Fruit fly (Drosophila melanogaster) whole organism, adult: ENCODE data around the gene CG15449.
A peak's percentile ranks its signal among the peaks of the same experiment; 100 is the strongest.

Experiments
- CG11617 ChIP-seq: fragments of 200-800 bp; sonication (Bioruptor generic); optimal IDR thresholded peaks from 2 replicates; lab custom pipeline; 2017; ENCODE audit warnings: mild to moderate bottlenecking, missing biosample characterization, missing genetic modification reagents, missing genetic modification characterization
- CG12768 ChIP-seq: fragments of 200-800 bp; sonication (Bioruptor generic); optimal IDR thresholded peaks from 2 replicates; lab custom pipeline; 2017; ENCODE audit warnings: missing biosample characterization, missing genetic modification characterization, mild to moderate bottlenecking, moderate library complexity, missing genetic modification reagents
- CG14711 ChIP-seq: fragments of 200-800 bp; sonication (Bioruptor generic); optimal IDR thresholded peaks from 2 replicates; lab custom pipeline; 2018; ENCODE audit warnings: missing biosample characterization, mild to moderate bottlenecking, missing genetic modification characterization, moderate library complexity
- CG33017 ChIP-seq: fragments of 200-800 bp; sonication (Bioruptor generic); optimal IDR thresholded peaks from 2 replicates; lab custom pipeline; 2018; ENCODE audit warnings: missing biosample characterization, mild to moderate bottlenecking, missing genetic modification characterization, moderate library complexity
- CG5204 ChIP-seq: fragments of 200-800 bp; sonication (Bioruptor generic); optimal IDR thresholded peaks from 2 replicates; lab custom pipeline; 2016; ENCODE audit warnings: missing biosample characterization, missing genetic modification characterization
- CG7045 ChIP-seq: fragments of 200-800 bp; sonication (Bioruptor generic); optimal IDR thresholded peaks from 2 replicates; lab custom pipeline; 2017; ENCODE audit warnings: missing biosample characterization, mild to moderate bottlenecking, missing genetic modification characterization
- Clk ChIP-seq: fragments of 200-800 bp; sonication (Bioruptor generic); optimal IDR thresholded peaks from 2 replicates; lab custom pipeline; 2017; ENCODE audit warnings: missing biosample characterization, missing genetic modification characterization
- Crg-1 ChIP-seq: fragments of 200-800 bp; sonication (Bioruptor generic); optimal IDR thresholded peaks from 2 replicates; lab custom pipeline; 2016; ENCODE audit warnings: missing biosample characterization, missing genetic modification characterization
- Mnt ChIP-seq: fragments of 200-800 bp; sonication (Bioruptor generic); optimal IDR thresholded peaks from 2 replicates; lab custom pipeline; 2016; ENCODE audit warnings: missing biosample characterization, mild to moderate bottlenecking, missing genetic modification characterization
- bab1 ChIP-seq: fragments of 200-800 bp; sonication (Bioruptor generic); optimal IDR thresholded peaks from 3 replicates; lab custom pipeline; 2019; ENCODE audit warnings: missing biosample characterization, mild to moderate bottlenecking, missing genetic modification characterization, moderate library complexity
- cnc ChIP-seq, 2 experiments: fragments of >200 bp; optimal IDR thresholded peaks; 2 replicates each; lab custom pipeline; 2017
- kay ChIP-seq: fragments of 200-800 bp; sonication (Bioruptor generic); peaks from one replicate; lab custom pipeline; 2016; ENCODE audit warnings: missing biosample characterization, missing genetic modification characterization, borderline replicate concordance
- ovo ChIP-seq: fragments of 200-800 bp; sonication (Bioruptor generic); optimal IDR thresholded peaks from 2 replicates; lab custom pipeline; 2016; ENCODE audit warnings: missing biosample characterization, missing genetic modification characterization
- pad ChIP-seq: fragments of 200-800 bp; sonication (Bioruptor generic); optimal IDR thresholded peaks from 3 replicates; lab custom pipeline; 2017; ENCODE audit warnings: missing biosample characterization, missing genetic modification characterization, mild to moderate bottlenecking, moderate library complexity, missing genetic modification reagents
- tj ChIP-seq: fragments of 200-800 bp; sonication (Bioruptor generic); optimal IDR thresholded peaks from 3 replicates; lab custom pipeline; 2017; ENCODE audit warnings: missing biosample characterization, mild to moderate bottlenecking, missing genetic modification characterization, moderate library complexity
- toe ChIP-seq: fragments of 200-800 bp; sonication (Bioruptor generic); optimal IDR thresholded peaks from 2 replicates; lab custom pipeline; 2016; ENCODE audit warnings: missing biosample characterization, missing genetic modification characterization

The CG15449 gene

DNA sequence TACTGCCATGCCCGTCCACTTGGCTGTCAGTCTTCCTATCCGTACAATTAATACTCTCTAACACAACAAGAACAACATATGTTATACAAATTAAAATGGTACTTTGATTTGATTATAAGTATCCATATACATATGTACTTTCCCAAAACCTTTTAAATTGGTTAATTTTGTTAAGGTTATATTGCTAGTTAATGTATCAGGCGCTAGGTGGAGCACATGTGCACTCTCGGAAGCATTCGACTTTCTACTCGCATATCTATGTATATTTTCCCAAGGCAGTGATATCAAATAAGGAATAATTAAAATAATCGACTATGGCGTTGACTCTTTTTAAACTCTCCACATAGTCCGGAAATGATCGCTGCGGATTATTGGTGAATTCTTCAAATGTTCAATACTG lies 22.8 kb downstream of the CG15449 start:
- TF ChIP-seq Clk, result no peak
- no peak for TF ChIP-seq CG5204
- no peak for TF ChIP-seq pad (GFP tag; lab: Kevin White, UChicago)
- TF ChIP-seq cnc (optimal IDR thresholded peaks at IDR 0.05; lab: Kevin White, UChicago), result no peak
- TF ChIP-seq CG14711 (tag; lab: Kevin White, UChicago), result no peak
- TF ChIP-seq toe (GFP tag; lab: Kevin White, UChicago), result no peak
- no peak for TF ChIP-seq Mnt
- no peak for TF ChIP-seq ovo (GFP tag; lab: Kevin White, UChicago)
- no peak for TF ChIP-seq tj (GFP tag; lab: Kevin White, UChicago)
- no peak for TF ChIP-seq Crg-1 (GFP tag; lab: Kevin White, UChicago)
- TF ChIP-seq CG33017 (tag; lab: Kevin White, UChicago), result no peak
- no peak for TF ChIP-seq kay
- TF ChIP-seq bab1, result no peak
- TF ChIP-seq CG11617 (GFP tag; lab: Kevin White, UChicago), result no peak
- no peak for TF ChIP-seq CG12768 (GFP tag; lab: Kevin White, UChicago)

DNA sequence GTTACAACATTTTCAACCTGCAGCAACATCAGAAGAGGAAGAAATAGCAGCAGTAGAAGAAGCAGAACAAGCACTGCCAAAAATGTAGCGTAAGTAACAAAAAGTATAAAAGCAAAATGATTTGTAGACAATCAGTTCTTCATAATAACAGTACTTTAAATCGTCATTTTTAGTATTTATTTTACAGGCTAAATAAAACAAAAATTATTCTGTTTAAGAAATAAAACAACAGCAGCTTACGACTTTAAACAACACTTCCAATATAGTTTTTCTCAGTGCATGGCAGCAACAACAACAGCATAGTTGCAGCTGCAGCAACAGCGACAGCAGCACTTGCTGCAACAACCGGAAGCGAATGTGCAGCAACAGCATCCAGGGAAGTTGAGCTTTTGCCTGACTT lies 29.9 kb downstream of the CG15449 start:
- TF ChIP-seq bab1, result no peak
- no peak for TF ChIP-seq Clk
- TF ChIP-seq CG14711 (tag; lab: Kevin White, UChicago), result no peak
- TF ChIP-seq CG5204, result peak; percentile 28
- TF ChIP-seq toe (GFP tag; lab: Kevin White, UChicago), result peak; percentile 20
- TF ChIP-seq cnc (optimal IDR thresholded peaks at IDR 0.05; lab: Kevin White, UChicago), result no peak
- no peak for TF ChIP-seq ovo (GFP tag; lab: Kevin White, UChicago)
- peak; percentile 50 for TF ChIP-seq CG7045
